Worm (Caenorhabditis elegans): ENCODE data around the gene fndc-1.

ce11 chrII:11193523-11193922, 43.6 kb downstream of the fndc-1 start:
- no peak for TF ChIP-seq ceh-36 (tag; optimal IDR thresholded peaks at IDR 0.05)
- TF ChIP-seq hmbx-1 (tag; optimal IDR thresholded peaks at IDR 0.05): no peak
- no peak for TF ChIP-seq flt-1 (GFP tag; IDR thresholded peaks at IDR 0.05)
- TF ChIP-seq B0310.2 (tag; optimal IDR thresholded peaks at IDR 0.05): no peak
- no peak for TF ChIP-seq pes-1 (GFP tag; IDR thresholded peaks at IDR 0.05)
- TF ChIP-seq ama-1 (optimal IDR thresholded peaks at IDR 0.05): no peak
- no peak for TF ChIP-seq hnd-1 (tag; optimal IDR thresholded peaks at IDR 0.05)
- TF ChIP-seq aly-1 (tag; optimal IDR thresholded peaks at IDR 0.05): no peak
- TF ChIP-seq tbx-37 (GFP tag; conservative IDR thresholded peaks at IDR 0.05): no peak
- no peak for TF ChIP-seq ets-7 (tag; optimal IDR thresholded peaks at IDR 0.05)
- TF ChIP-seq hmg-4 (GFP tag; optimal IDR thresholded peaks at IDR 0.05): no peak
